Fruit fly (Drosophila melanogaster): ENCODE results near the gene rdgB.

- no peak for TF ChIP-seq EcR (GFP tag; optimal IDR thresholded peaks at IDR 0.05)
- no peak for TF ChIP-seq pan (optimal IDR thresholded peaks at IDR 0.05)
- TF ChIP-seq usp (GFP tag; optimal IDR thresholded peaks at IDR 0.05) = no peak
- TF ChIP-seq psq (optimal IDR thresholded peaks at IDR 0.05) = no peak
These were observed 53.1 kb downstream of the rdgB start for dm6 chrX:13815526-13816173.

Measured in whole organism.